Worm (Caenorhabditis elegans) whole organism, L1 larva: ENCODE measurements around the gene C25E10.13.

Experiments used
- C16A3.4 ChIP-seq: fragments of 150-350 bp; optimal IDR thresholded peaks from 2 replicates; lab custom pipeline; 2014; ENCODE audit warnings: missing biosample characterization, missing genetic modification characterization
- F16B12.6 ChIP-seq: fragments of 150-350 bp; optimal IDR thresholded peaks from 2 replicates; lab custom pipeline; 2014; ENCODE audit warnings: missing biosample characterization, missing genetic modification characterization
- aha-1 ChIP-seq: fragments of 150-350 bp; optimal IDR thresholded peaks from 2 replicates; lab custom pipeline; 2014; ENCODE audit warnings: missing biosample characterization, missing genetic modification characterization
- alr-1 ChIP-seq: fragments of 200-800 bp; sonication (Bioruptor generic); optimal IDR thresholded peaks from 2 replicates; lab custom pipeline; 2018; ENCODE audit warnings: borderline replicate concordance, mild to moderate bottlenecking, missing genetic modification characterization, missing compliant biosample characterization
- aly-2 ChIP-seq: fragments of 150-350 bp; optimal IDR thresholded peaks from 2 replicates; lab custom pipeline; 2014; ENCODE audit warnings: missing biosample characterization, missing genetic modification characterization
- ama-1 ChIP-seq: fragments of 150-350 bp; optimal IDR thresholded peaks from 2 replicates; lab custom pipeline; 2014
- blmp-1 ChIP-seq: fragments of 150-350 bp; optimal IDR thresholded peaks from 2 replicates; lab custom pipeline; 2014; ENCODE audit warnings: missing biosample characterization, missing genetic modification characterization
- ceh-63 ChIP-seq: fragments of 200-800 bp; sonication (Bioruptor generic); optimal IDR thresholded peaks from 2 replicates; lab custom pipeline; 2018; ENCODE audit warnings: mild to moderate bottlenecking, missing genetic modification characterization, missing compliant biosample characterization
- ceh-8 ChIP-seq: fragments of 200-800 bp; sonication (Bioruptor generic); optimal IDR thresholded peaks from 2 replicates; lab custom pipeline; 2018; ENCODE audit warnings: mild to moderate bottlenecking, missing genetic modification characterization, moderate library complexity, missing compliant biosample characterization
- dpl-1 ChIP-seq, 3 experiments: fragments of 150-350 bp in 2 of 3; sonication (generic microtip) in 1 of 3; optimal IDR thresholded peaks; 2 replicates each; lab custom pipeline; 2014 to 2017; ENCODE audit warnings: missing biosample characterization in 3 of 3, missing genetic modification characterization in 3 of 3, missing genetic modification reagents in 3 of 3
- dsc-1 ChIP-seq: sonication (generic microtip); optimal IDR thresholded peaks from 2 replicates; lab custom pipeline; 2016; ENCODE audit warnings: mild to moderate bottlenecking, missing genetic modification characterization, missing compliant biosample characterization
- efl-3 ChIP-seq: fragments of 200-800 bp; sonication (Bioruptor generic); optimal IDR thresholded peaks from 2 replicates; lab custom pipeline; 2018; ENCODE audit warnings: mild to moderate bottlenecking, missing genetic modification characterization, missing compliant biosample characterization
- fkh-10 ChIP-seq: sonication (generic microtip); optimal IDR thresholded peaks from 2 replicates; lab custom pipeline; 2017; ENCODE audit warnings: missing biosample characterization, missing genetic modification reagents, missing genetic modification characterization
- fkh-4 ChIP-seq: sonication (generic microtip); optimal IDR thresholded peaks from 2 replicates; lab custom pipeline; 2016; ENCODE audit warnings: missing compliant biosample characterization, missing genetic modification characterization, borderline replicate concordance
- fkh-8 ChIP-seq: sonication (generic microtip); optimal IDR thresholded peaks from 2 replicates; lab custom pipeline; 2016; ENCODE audit warnings: mild to moderate bottlenecking, missing genetic modification characterization, missing compliant biosample characterization
- grh-1 ChIP-seq: fragments of 200-800 bp; sonication (Bioruptor generic); IDR thresholded peaks from 2 replicates; pipeline ENCODE4 v1.3.6; 2022; ENCODE audit warnings: missing genetic modification reagents, missing genetic modification characterization, missing compliant biosample characterization
- hlh-4 ChIP-seq: sonication (generic microtip); optimal IDR thresholded peaks from 2 replicates; lab custom pipeline; 2016; ENCODE audit warnings: mild to moderate bottlenecking, missing genetic modification characterization, missing compliant biosample characterization
- hpl-2 ChIP-seq: fragments of 150-350 bp; optimal IDR thresholded peaks from 2 replicates; lab custom pipeline; 2014; ENCODE audit warnings: missing biosample characterization, missing genetic modification reagents, missing genetic modification characterization
- irx-1 ChIP-seq: sonication (generic microtip); optimal IDR thresholded peaks from 2 replicates; lab custom pipeline; 2016; ENCODE audit warnings: missing genetic modification characterization, missing compliant biosample characterization
- lin-14 ChIP-seq: fragments of 200-800 bp; sonication (Bioruptor generic); optimal IDR thresholded peaks from 2 replicates; lab custom pipeline; 2018; ENCODE audit warnings: mild to moderate bottlenecking, missing genetic modification characterization, moderate library complexity, missing compliant biosample characterization
- lin-15B ChIP-seq: fragments of 150-350 bp; sonication (generic microtip); optimal IDR thresholded peaks from 3 replicates; lab custom pipeline; 2014; ENCODE audit warnings: missing biosample characterization, missing genetic modification characterization
- lin-39 ChIP-seq: fragments of 150-350 bp; optimal IDR thresholded peaks from 2 replicates; lab custom pipeline; 2014; ENCODE audit warnings: missing biosample characterization, missing genetic modification reagents, missing genetic modification characterization
- mef-2 ChIP-seq: fragments of 150-350 bp; optimal IDR thresholded peaks from 2 replicates; lab custom pipeline; 2014; ENCODE audit warnings: missing biosample characterization, missing genetic modification characterization
- nhr-11 ChIP-seq: fragments of 150-350 bp; optimal IDR thresholded peaks from 2 replicates; lab custom pipeline; 2014; ENCODE audit warnings: missing biosample characterization, missing genetic modification characterization
- nhr-28 ChIP-seq: fragments of 150-350 bp; optimal IDR thresholded peaks from 2 replicates; lab custom pipeline; 2014; ENCODE audit warnings: missing biosample characterization, missing genetic modification characterization
- nhr-47 ChIP-seq: sonication (generic microtip); optimal IDR thresholded peaks from 2 replicates; lab custom pipeline; 2016; ENCODE audit warnings: mild to moderate bottlenecking, missing genetic modification characterization, moderate library complexity, missing compliant biosample characterization
- nhr-71 ChIP-seq: sonication (generic microtip); optimal IDR thresholded peaks from 2 replicates; lab custom pipeline; 2016; ENCODE audit warnings: mild to moderate bottlenecking, missing genetic modification characterization, moderate library complexity, missing compliant biosample characterization
- nhr-76 ChIP-seq: sonication (generic microtip); optimal IDR thresholded peaks from 2 replicates; lab custom pipeline; 2017; ENCODE audit warnings: missing biosample characterization, missing genetic modification characterization
- nhr-77 ChIP-seq: fragments of 150-350 bp; optimal IDR thresholded peaks from 2 replicates; lab custom pipeline; 2014; ENCODE audit warnings: missing biosample characterization, missing genetic modification characterization
- nhr-84 ChIP-seq: sonication (generic microtip); optimal IDR thresholded peaks from 2 replicates; lab custom pipeline; 2017; ENCODE audit warnings: missing biosample characterization, missing genetic modification characterization
- pag-3 ChIP-seq: sonication (generic microtip); optimal IDR thresholded peaks from 2 replicates; lab custom pipeline; 2017; ENCODE audit warnings: missing genetic modification characterization, mild to moderate bottlenecking, missing compliant biosample characterization, antibody characterized with exemption, borderline replicate concordance; ENCODE audit not compliant: insufficient read depth
- pax-3 ChIP-seq: fragments of 200-800 bp; sonication (Bioruptor generic); optimal IDR thresholded peaks from 2 replicates; lab custom pipeline; 2018; ENCODE audit warnings: mild to moderate bottlenecking, missing genetic modification characterization, moderate library complexity, missing compliant biosample characterization
- snpc-4 ChIP-seq: fragments of 150-350 bp; optimal IDR thresholded peaks from 2 replicates; lab custom pipeline; 2014; ENCODE audit warnings: missing biosample characterization, missing genetic modification characterization
- sox-4 ChIP-seq: sonication (generic microtip); optimal IDR thresholded peaks from 2 replicates; lab custom pipeline; 2016; ENCODE audit warnings: missing genetic modification characterization, missing compliant biosample characterization
- sup-37 ChIP-seq: fragments of 200-800 bp; sonication (Bioruptor generic); optimal IDR thresholded peaks from 2 replicates; lab custom pipeline; 2018; ENCODE audit warnings: mild to moderate bottlenecking, missing genetic modification characterization, missing compliant biosample characterization
- tbx-2 ChIP-seq: sonication (generic microtip); optimal IDR thresholded peaks from 2 replicates; lab custom pipeline; 2016; ENCODE audit warnings: missing genetic modification characterization, missing compliant biosample characterization
- unc-130 ChIP-seq: fragments of 150-350 bp; optimal IDR thresholded peaks from 2 replicates; lab custom pipeline; 2017; ENCODE audit warnings: missing biosample characterization, missing genetic modification characterization, inconsistent platforms
- unc-30 ChIP-seq: sonication (generic microtip); optimal IDR thresholded peaks from 2 replicates; lab custom pipeline; 2017; ENCODE audit warnings: missing biosample characterization, missing genetic modification characterization
- vab-15 ChIP-seq: sonication (generic microtip); optimal IDR thresholded peaks from 2 replicates; lab custom pipeline; 2017; ENCODE audit warnings: missing genotype, mild to moderate bottlenecking, missing genetic modification characterization, missing compliant biosample characterization

C25E10.13 gene

ce11 chrV:9041030-9041429 is 18.5 kb upstream of the C25E10.13 start, which contains the start of gene cyp-33B1:
Gene cyp-33B1, plus strand, starts transcription at chrV:9041330.
- TF ChIP-seq ama-1 (lab: Kevin White, UChicago) (no peak), alr-1 (tag; lab: Kevin White, UChicago) (no peak), nhr-84 (tag; lab: Kevin White, UChicago) (no peak), nhr-28 (tag; lab: Kevin White, UChicago) (no peak)

ce11 chrV:9044871-9045270 is 14.7 kb upstream of the C25E10.13 start, which contains the start of gene nhr-30:
Gene nhr-30, plus strand, starts transcription at chrV:9045171.
- TF ChIP-seq irx-1 (tag; lab: Kevin White, UChicago) (no peak), fkh-8 (tag; lab: Kevin White, UChicago) (no peak), mef-2 (tag; lab: Kevin White, UChicago) (no peak), dsc-1 (tag; lab: Kevin White, UChicago) (no peak), nhr-77 (tag; lab: Kevin White, UChicago) (no peak), ama-1 (lab: Kevin White, UChicago) (no peak), efl-3 (GFP tag; lab: Kevin White, UChicago) (no peak), tbx-2 (tag; lab: Kevin White, UChicago) (no peak), ceh-63 (no peak), pag-3 (no peak), F16B12.6 (tag; lab: Kevin White, UChicago) (no peak), fkh-4 (tag; lab: Kevin White, UChicago) (no peak), ceh-8 (GFP tag; lab: Kevin White, UChicago) (no peak), vab-15 (no peak), lin-15B (tag; lab: Kevin White, UChicago) (no peak), snpc-4 (tag; lab: Kevin White, UChicago) (no peak), unc-130 (tag; lab: Kevin White, UChicago) (no peak), aly-2 (tag; lab: Kevin White, UChicago) (no peak), hpl-2 (no peak)

- TF ChIP-seq nhr-11 (tag; lab: Kevin White, UChicago), result peak; percentile 37
- TF ChIP-seq C16A3.4 (tag; lab: Kevin White, UChicago), result no peak
- TF ChIP-seq lin-15B (tag; lab: Kevin White, UChicago), result no peak
- peak; percentile 13 for TF ChIP-seq lin-14 (GFP tag; lab: Kevin White, UChicago)
- peak; percentile 43 for TF ChIP-seq nhr-47
- TF ChIP-seq fkh-10, result no peak
- peak; percentile 67 for TF ChIP-seq dsc-1 (tag; lab: Kevin White, UChicago)
- TF ChIP-seq dpl-1 (GFP tag; optimal IDR thresholded peaks at IDR 0.05; lab: Kevin White, UChicago), result no peak
- peak; percentile 44 for TF ChIP-seq pax-3
- no peak for TF ChIP-seq ama-1 (lab: Kevin White, UChicago)
- peak; percentile 42 for TF ChIP-seq nhr-71 (tag; lab: Kevin White, UChicago)
- TF ChIP-seq blmp-1 (tag; lab: Kevin White, UChicago), result no peak
- no peak for TF ChIP-seq unc-30
- peak; percentile 58 for TF ChIP-seq sox-4 (tag; lab: Kevin White, UChicago)
- TF ChIP-seq fkh-8 (tag; lab: Kevin White, UChicago), result peak; percentile 89
- TF ChIP-seq, all 84 proteins: peak for 8
Observed at ce11 chrV:9047555-9048049, 11.9 kb upstream of the C25E10.13 start, which contains the start of gene C25E10.17. Gene C25E10.17, minus strand, starts transcription at chrV:9047605.

- TF ChIP-seq nhr-71 (tag; lab: Kevin White, UChicago) (peak; percentile 32), sup-37 (GFP tag; lab: Kevin White, UChicago) (no peak), hlh-4 (tag; lab: Kevin White, UChicago) (peak; percentile 97), lin-39 (no peak), F16B12.6 (tag; lab: Kevin White, UChicago) (no peak), nhr-47 (peak; percentile 31), grh-1 (GFP tag; lab: Robert Waterston, UW) (no peak), unc-30 (no peak), nhr-76 (tag; lab: Kevin White, UChicago) (no peak), aha-1 (tag; lab: Kevin White, UChicago) (no peak), tbx-2 (tag; lab: Kevin White, UChicago) (no peak)
Observed at ce11 chrV:9049271-9049670, 10.3 kb upstream of the C25E10.13 start.
